Fruit fly (Drosophila melanogaster) whole organism, embryonic: ENCODE data around the gene PGRP-LF.

Source experiments
- CG14014 ChIP-seq: fragments of 200-800 bp; sonication (Bioruptor generic); IDR thresholded peaks from 2 replicates; pipeline ENCODE4 v1.3.6; 2022; ENCODE audit warnings: missing biosample characterization, missing genetic modification characterization
- CG7271 ChIP-seq: fragments of 200-800 bp; sonication (Bioruptor generic); optimal IDR thresholded peaks from 2 replicates; lab custom pipeline; 2018; ENCODE audit warnings: missing biosample characterization, mild to moderate bottlenecking, missing genetic modification characterization, moderate library complexity
- gsb-n ChIP-seq: fragments of 200-800 bp; sonication (Bioruptor generic); optimal IDR thresholded peaks from 3 replicates; lab custom pipeline; 2018; ENCODE audit warnings: missing biosample characterization, mild to moderate bottlenecking, missing genetic modification characterization
- p53 ChIP-seq: fragments of 200-800 bp; sonication (Bioruptor generic); optimal IDR thresholded peaks from 2 replicates; lab custom pipeline; 2016; ENCODE audit warnings: missing biosample characterization, missing genetic modification characterization
- pb ChIP-seq: fragments of 200-800 bp; sonication (Bioruptor generic); optimal IDR thresholded peaks from 3 replicates; lab custom pipeline; 2016; ENCODE audit warnings: missing biosample characterization, missing genetic modification characterization

DNA sequence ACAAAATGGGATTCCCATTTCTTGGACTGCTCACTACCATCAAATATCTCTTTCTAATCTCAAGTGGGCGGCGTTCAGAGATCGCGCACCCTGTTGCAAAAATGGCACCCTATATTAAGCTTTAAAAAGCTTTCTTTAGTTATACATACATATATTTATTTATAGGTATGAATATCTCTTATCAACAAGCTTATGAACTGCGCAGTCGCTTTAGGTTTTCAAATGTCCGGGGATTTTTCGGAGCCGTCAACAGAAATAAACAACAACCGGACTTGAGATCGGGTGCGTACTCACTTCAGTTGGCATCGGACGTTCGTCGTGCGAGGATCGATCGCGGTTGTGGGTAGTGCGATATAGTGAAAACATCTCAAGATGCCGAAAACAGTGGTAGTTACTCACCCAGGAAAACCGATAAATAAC, at the start of gene PGRP-LF:
- TF ChIP-seq p53 (GFP tag; lab: Kevin White, UChicago): no peak
- no peak for TF ChIP-seq pb (GFP tag; lab: Kevin White, UChicago)
- no peak for TF ChIP-seq CG7271 (tag; lab: Kevin White, UChicago)
- TF ChIP-seq gsb-n (tag; lab: Kevin White, UChicago): no peak
- no peak; the same call in 1 of the 2 replicates for TF ChIP-seq CG14014 (GFP tag; lab: Robert Waterston, UW)
